Fruit fly (Drosophila melanogaster) whole organism, embryonic: Measurements from ENCODE around the gene Lim3.

ENCODE experiments used
- CG10462 ChIP-seq: fragments of 200-800 bp; sonication (Bioruptor generic); optimal IDR thresholded peaks from 2 replicates; lab custom pipeline; 2016; ENCODE audit warnings: missing biosample characterization, missing genetic modification characterization
- Jarid2 ChIP-seq: fragments of 200-800 bp; sonication (Bioruptor generic); optimal IDR thresholded peaks from 3 replicates; lab custom pipeline; 2017; ENCODE audit warnings: mild to moderate bottlenecking, missing biosample characterization, missing genetic modification reagents, missing genetic modification characterization
- Ptx1 ChIP-seq: fragments of 200-800 bp; sonication (Bioruptor generic); IDR thresholded peaks from 2 replicates; pipeline ENCODE4 v1.3.6; 2022; ENCODE audit warnings: missing biosample characterization, missing genetic modification characterization
- dati ChIP-seq: fragments of 200-800 bp; sonication (Bioruptor generic); IDR thresholded peaks from 2 replicates; pipeline ENCODE4 v1.3.6; 2022; ENCODE audit warnings: missing biosample characterization, missing genetic modification characterization
- ken ChIP-seq: fragments of 200-800 bp; sonication (Bioruptor generic); IDR thresholded peaks from 3 replicates; pipeline ENCODE4 v1.3.6; 2022; ENCODE audit warnings: missing biosample characterization, missing genetic modification characterization
- klu ChIP-seq: fragments of 200-800 bp; sonication (Bioruptor generic); IDR thresholded peaks from 2 replicates; pipeline ENCODE4 v1.3.6; 2022; ENCODE audit warnings: missing biosample characterization, missing genetic modification characterization
- lola ChIP-seq, 3 experiments: fragments of >200 bp in 2 of 3; fragments of 200-800 bp in 1 of 3; sonication (Bioruptor generic) in 1 of 3; optimal IDR thresholded peaks; 2 replicates each; lab custom pipeline; 2017 to 2019; ENCODE audit warnings: missing biosample characterization in 3 of 3, missing genetic modification characterization in 3 of 3, mild to moderate bottlenecking in 1 of 3, moderate library complexity in 1 of 3
- ssp ChIP-seq: fragments of 200-800 bp; sonication (Bioruptor generic); IDR thresholded peaks from 2 replicates; pipeline ENCODE4 v1.3.6; 2022; ENCODE audit warnings: missing biosample characterization, missing genetic modification characterization

DNA sequence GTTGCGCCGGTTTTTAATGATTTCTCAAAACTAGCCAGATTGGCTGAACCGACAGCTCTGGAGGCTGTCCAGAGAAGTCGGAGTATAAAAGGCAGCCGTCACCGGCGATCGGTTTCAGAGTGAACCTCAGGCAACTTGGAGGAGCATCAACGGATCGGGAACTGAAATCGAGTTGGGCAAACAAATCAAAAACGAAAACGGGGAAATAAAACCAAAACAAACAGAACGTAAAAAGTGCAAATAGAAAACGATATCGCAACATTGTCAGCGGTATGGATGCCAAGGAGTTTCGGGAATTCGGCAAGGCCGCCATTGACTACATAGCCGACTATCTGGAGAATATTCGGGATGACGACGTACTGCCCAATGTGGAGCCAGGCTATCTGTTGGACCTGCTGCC is 3.5 kb upstream of the Lim3 start:
- TF ChIP-seq CG10462 (GFP tag; lab: Kevin White, UChicago) (no peak), ken (0 out of 3 replicates have a peak, but pooled peaks have one; percentile 13), dati (GFP tag; lab: Robert Waterston, UW) (no peak), Ptx1 (GFP tag; lab: Robert Waterston, UW) (no peak), ssp (GFP tag; lab: Robert Waterston, UW) (no peak), Jarid2 (no peak), klu (GFP tag; lab: Robert Waterston, UW) (no peak), lola (GFP tag; optimal IDR thresholded peaks at IDR 0.05; lab: Kevin White, UChicago) (no peak)
